Worm (Caenorhabditis elegans) whole organism, L1 larva: ENCODE data around the gene K01D12.1.
"Not testable (repeated sequence)": the region's sequence is repeated elsewhere in the genome, so short reads cannot be mapped to it uniquely, and the experiment has no call there.

Experiments
- Y116A8C.19 ChIP-seq: sonication (generic microtip); optimal IDR thresholded peaks from 2 replicates; lab custom pipeline; 2016; ENCODE audit warnings: missing compliant biosample characterization, missing genetic modification characterization, borderline replicate concordance
- aha-1 ChIP-seq: fragments of 150-350 bp; optimal IDR thresholded peaks from 2 replicates; lab custom pipeline; 2014; ENCODE audit warnings: missing biosample characterization, missing genetic modification characterization
- ceh-88 ChIP-seq: fragments of 200-800 bp; sonication (Bioruptor generic); IDR thresholded peaks from 2 replicates; pipeline ENCODE4 v1.3.6; 2022; ENCODE audit warnings: missing genetic modification characterization, missing compliant biosample characterization
- ceh-90 ChIP-seq: sonication (generic microtip); optimal IDR thresholded peaks from 2 replicates; lab custom pipeline; 2016; ENCODE audit warnings: missing genetic modification characterization, missing compliant biosample characterization
- dpl-1 ChIP-seq, 3 experiments: fragments of 150-350 bp in 2 of 3; sonication (generic microtip) in 1 of 3; optimal IDR thresholded peaks; 2 replicates each; lab custom pipeline; 2014 to 2017; ENCODE audit warnings: missing biosample characterization in 3 of 3, missing genetic modification characterization in 3 of 3, missing genetic modification reagents in 3 of 3
- dsc-1 ChIP-seq: sonication (generic microtip); optimal IDR thresholded peaks from 2 replicates; lab custom pipeline; 2016; ENCODE audit warnings: mild to moderate bottlenecking, missing genetic modification characterization, missing compliant biosample characterization
- efl-3 ChIP-seq: fragments of 200-800 bp; sonication (Bioruptor generic); optimal IDR thresholded peaks from 2 replicates; lab custom pipeline; 2018; ENCODE audit warnings: mild to moderate bottlenecking, missing genetic modification characterization, missing compliant biosample characterization
- egl-13 ChIP-seq: sonication (generic microtip); optimal IDR thresholded peaks from 2 replicates; lab custom pipeline; 2016; ENCODE audit warnings: missing genotype, missing genetic modification reagents, missing genetic modification characterization, missing compliant biosample characterization
- egl-27 ChIP-seq, 2 experiments: fragments of 150-350 bp in 1 of 2; sonication (generic microtip); optimal IDR thresholded peaks; 3 replicates each; lab custom pipeline; 2017 to 2018; ENCODE audit warnings: missing biosample characterization in 2 of 2, missing genetic modification characterization in 2 of 2, missing genetic modification reagents in 2 of 2
- elt-2 ChIP-seq: sonication (generic microtip); optimal IDR thresholded peaks from 2 replicates; lab custom pipeline; 2016; ENCODE audit warnings: missing genetic modification characterization, mild to moderate bottlenecking, inconsistent platforms, missing compliant biosample characterization, missing genetic modification reagents
- elt-3 ChIP-seq, 6 experiments: fragments of 150-350 bp in 1 of 6; sonication (generic microtip); optimal IDR thresholded peaks; 2 replicates each; lab custom pipeline; 2017 to 2018; ENCODE audit warnings: missing biosample characterization in 6 of 6, missing genetic modification characterization in 6 of 6, inconsistent platforms in 1 of 6
- ets-5 ChIP-seq: fragments of 200-800 bp; sonication (Bioruptor generic); IDR thresholded peaks from 2 replicates; pipeline ENCODE4 v1.3.6; 2022; ENCODE audit warnings: missing genetic modification characterization, missing compliant biosample characterization
- fos-1 ChIP-seq: fragments of 150-350 bp; optimal IDR thresholded peaks from 2 replicates; lab custom pipeline; 2014; ENCODE audit warnings: missing biosample characterization, missing genetic modification characterization
- hlh-17 ChIP-seq: fragments of 200-800 bp; sonication (Bioruptor generic); optimal IDR thresholded peaks from 2 replicates; lab custom pipeline; 2018; ENCODE audit warnings: missing genetic modification characterization, mild to moderate bottlenecking, missing compliant biosample characterization, moderate library complexity, borderline replicate concordance
- hlh-4 ChIP-seq: sonication (generic microtip); optimal IDR thresholded peaks from 2 replicates; lab custom pipeline; 2016; ENCODE audit warnings: mild to moderate bottlenecking, missing genetic modification characterization, missing compliant biosample characterization
- irx-1 ChIP-seq: sonication (generic microtip); optimal IDR thresholded peaks from 2 replicates; lab custom pipeline; 2016; ENCODE audit warnings: missing genetic modification characterization, missing compliant biosample characterization
- lin-13 ChIP-seq: fragments of 150-350 bp; optimal IDR thresholded peaks from 2 replicates; lab custom pipeline; 2014; ENCODE audit warnings: missing biosample characterization, missing genetic modification reagents, missing genetic modification characterization
- lin-15B ChIP-seq: fragments of 150-350 bp; sonication (generic microtip); optimal IDR thresholded peaks from 3 replicates; lab custom pipeline; 2014; ENCODE audit warnings: missing biosample characterization, missing genetic modification characterization
- lin-35 ChIP-seq, 2 experiments: fragments of 150-350 bp; optimal IDR thresholded peaks; 2 replicates each; lab custom pipeline; 2014; ENCODE audit warnings: missing biosample characterization in 2 of 2, missing genetic modification characterization in 2 of 2, missing genetic modification reagents in 2 of 2
- lin-39 ChIP-seq: fragments of 150-350 bp; optimal IDR thresholded peaks from 2 replicates; lab custom pipeline; 2014; ENCODE audit warnings: missing biosample characterization, missing genetic modification reagents, missing genetic modification characterization
- lsy-2 ChIP-seq, 2 experiments: fragments of 150-350 bp; optimal IDR thresholded peaks; 2 replicates each; lab custom pipeline; 2014; ENCODE audit warnings: missing biosample characterization in 2 of 2, missing genetic modification characterization in 2 of 2
- mab-9 ChIP-seq: fragments of 200-800 bp; sonication (Bioruptor generic); IDR thresholded peaks from 2 replicates; pipeline ENCODE4 v1.3.6; 2022; ENCODE audit warnings: missing genetic modification reagents, missing genetic modification characterization, missing compliant biosample characterization
- mdl-1 ChIP-seq, 2 experiments: fragments of 150-350 bp; optimal IDR thresholded peaks; 2 replicates each; lab custom pipeline; 2014 to 2017; ENCODE audit warnings: missing biosample characterization in 2 of 2, missing genetic modification characterization in 2 of 2, inconsistent platforms in 1 of 2
- nhr-11 ChIP-seq: fragments of 150-350 bp; optimal IDR thresholded peaks from 2 replicates; lab custom pipeline; 2014; ENCODE audit warnings: missing biosample characterization, missing genetic modification characterization
- nhr-12 ChIP-seq: sonication (generic microtip); optimal IDR thresholded peaks from 2 replicates; lab custom pipeline; 2017; ENCODE audit warnings: missing biosample characterization, missing genetic modification characterization
- nhr-19 ChIP-seq: fragments of 200-800 bp; sonication (Bioruptor generic); conservative IDR thresholded peaks from 2 replicates; pipeline ENCODE4 v1.3.6; 2022; ENCODE audit warnings: missing genetic modification characterization, missing compliant biosample characterization
- nhr-20 ChIP-seq: sonication (generic microtip); optimal IDR thresholded peaks from 2 replicates; lab custom pipeline; 2016; ENCODE audit warnings: mild to moderate bottlenecking, missing genetic modification characterization, missing compliant biosample characterization
- nhr-47 ChIP-seq: sonication (generic microtip); optimal IDR thresholded peaks from 2 replicates; lab custom pipeline; 2016; ENCODE audit warnings: mild to moderate bottlenecking, missing genetic modification characterization, moderate library complexity, missing compliant biosample characterization
- nhr-71 ChIP-seq: sonication (generic microtip); optimal IDR thresholded peaks from 2 replicates; lab custom pipeline; 2016; ENCODE audit warnings: mild to moderate bottlenecking, missing genetic modification characterization, moderate library complexity, missing compliant biosample characterization
- nhr-77 ChIP-seq: fragments of 150-350 bp; optimal IDR thresholded peaks from 2 replicates; lab custom pipeline; 2014; ENCODE audit warnings: missing biosample characterization, missing genetic modification characterization
- nhr-84 ChIP-seq: sonication (generic microtip); optimal IDR thresholded peaks from 2 replicates; lab custom pipeline; 2017; ENCODE audit warnings: missing biosample characterization, missing genetic modification characterization
- nhr-85 ChIP-seq: sonication (generic microtip); peaks from one replicate; lab custom pipeline; 2016; ENCODE audit warnings: missing genetic modification characterization, inconsistent platforms, missing compliant biosample characterization
- pax-3 ChIP-seq: fragments of 200-800 bp; sonication (Bioruptor generic); optimal IDR thresholded peaks from 2 replicates; lab custom pipeline; 2018; ENCODE audit warnings: mild to moderate bottlenecking, missing genetic modification characterization, moderate library complexity, missing compliant biosample characterization
- pqm-1 ChIP-seq: sonication (generic microtip); optimal IDR thresholded peaks from 3 replicates; lab custom pipeline; 2017; ENCODE audit warnings: missing biosample characterization, missing genetic modification characterization
- tbx-2 ChIP-seq: sonication (generic microtip); optimal IDR thresholded peaks from 2 replicates; lab custom pipeline; 2016; ENCODE audit warnings: missing genetic modification characterization, missing compliant biosample characterization
- unc-130 ChIP-seq: fragments of 150-350 bp; optimal IDR thresholded peaks from 2 replicates; lab custom pipeline; 2017; ENCODE audit warnings: missing biosample characterization, missing genetic modification characterization, inconsistent platforms
- vab-15 ChIP-seq: sonication (generic microtip); optimal IDR thresholded peaks from 2 replicates; lab custom pipeline; 2017; ENCODE audit warnings: missing genotype, mild to moderate bottlenecking, missing genetic modification characterization, missing compliant biosample characterization
- zag-1 ChIP-seq: fragments of 150-350 bp; optimal IDR thresholded peaks from 2 replicates; lab custom pipeline; 2014; ENCODE audit warnings: missing biosample characterization, missing genetic modification characterization
- ztf-11 ChIP-seq, 2 experiments: sonication (generic microtip); optimal IDR thresholded peaks; 2 replicates each; lab custom pipeline; 2016 to 2017; ENCODE audit warnings: missing genetic modification characterization in 2 of 2, missing biosample characterization in 1 of 2, missing compliant biosample characterization in 1 of 2
- ztf-4 ChIP-seq: fragments of 150-350 bp; optimal IDR thresholded peaks from 2 replicates; lab custom pipeline; 2014; ENCODE audit warnings: missing biosample characterization, missing genetic modification characterization

The K01D12.1 gene

DNA sequence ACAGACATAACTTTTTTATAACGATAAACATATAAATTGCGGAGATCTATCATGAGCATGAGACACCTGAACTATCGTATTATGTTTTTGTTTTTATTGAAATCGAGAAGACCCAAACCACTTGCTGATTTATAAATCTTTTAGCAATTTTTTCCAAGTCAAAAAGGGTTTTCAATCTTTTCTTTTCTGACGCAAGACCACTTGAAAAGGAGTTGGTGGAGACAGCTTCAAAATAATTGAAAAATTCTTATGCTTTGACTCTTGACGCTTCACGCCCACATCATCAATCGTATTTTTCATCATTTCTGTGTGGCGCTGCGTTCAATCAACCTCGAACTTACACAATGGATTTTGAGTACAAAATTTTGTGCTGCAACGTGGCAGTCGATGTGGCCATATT, 6.0 kb upstream of the K01D12.1 start, which contains the start of gene F23H12.7:
Gene F23H12.7 (plus strand): TSS at position 301 of the 400 bp plus-strand sequence.
- TF ChIP-seq hlh-17 (GFP tag; lab: Kevin White, UChicago) = no peak
- TF ChIP-seq ztf-11 (tag; optimal IDR thresholded peaks at IDR 0.05; lab: Kevin White, UChicago) = no peak
- TF ChIP-seq nhr-11 (tag; lab: Kevin White, UChicago) = no peak
- TF ChIP-seq nhr-77 (tag; lab: Kevin White, UChicago) = no peak
- TF ChIP-seq mdl-1 (tag; optimal IDR thresholded peaks at IDR 0.05; lab: Kevin White, UChicago) = no peak
- TF ChIP-seq nhr-19 = no peak
- TF ChIP-seq nhr-47 (tag; lab: Kevin White, UChicago) = no peak
- TF ChIP-seq fos-1 = no peak
- TF ChIP-seq elt-3 (tag; optimal IDR thresholded peaks at IDR 0.05; lab: Kevin White, UChicago) = no peak
- TF ChIP-seq ceh-90 = no peak
- TF ChIP-seq nhr-20 = no peak
- no peak for TF ChIP-seq lin-15B (tag; lab: Kevin White, UChicago)
- TF ChIP-seq egl-13 (tag; lab: Kevin White, UChicago) = no peak
- no peak for TF ChIP-seq pqm-1
- no peak for TF ChIP-seq zag-1 (tag; lab: Kevin White, UChicago)
- no peak for TF ChIP-seq dsc-1 (tag; lab: Kevin White, UChicago)
- no peak for TF ChIP-seq nhr-71 (tag; lab: Kevin White, UChicago)
- no peak for TF ChIP-seq ztf-4

DNA sequence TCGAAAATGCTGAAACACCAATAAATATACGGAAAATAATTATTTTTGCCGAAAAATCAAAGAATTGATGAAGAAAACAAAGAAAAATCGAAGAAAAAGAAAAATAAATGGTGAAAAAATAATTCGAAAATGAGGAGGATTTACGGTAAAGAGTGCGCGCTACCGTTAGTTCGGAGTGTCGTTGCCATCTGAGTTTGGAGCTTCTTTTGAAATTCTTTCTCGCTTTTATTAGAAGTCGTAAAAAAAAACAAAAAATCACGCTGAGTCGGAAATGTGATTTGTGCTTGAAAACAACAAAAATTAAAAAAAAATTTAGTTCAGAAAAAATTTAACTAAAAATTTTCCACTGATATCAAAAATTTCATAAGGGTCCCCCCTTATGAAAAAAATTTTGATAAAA, 3.1 kb upstream of the K01D12.1 start, which contains the start of gene F23H12.10:
Gene F23H12.10 (minus strand): TSS at position 12 of the 400 bp plus-strand sequence.
- not testable (repeated sequence) for TF ChIP-seq unc-130 (tag; lab: Kevin White, UChicago); ztf-4; elt-2 (tag; lab: Kevin White, UChicago)

DNA sequence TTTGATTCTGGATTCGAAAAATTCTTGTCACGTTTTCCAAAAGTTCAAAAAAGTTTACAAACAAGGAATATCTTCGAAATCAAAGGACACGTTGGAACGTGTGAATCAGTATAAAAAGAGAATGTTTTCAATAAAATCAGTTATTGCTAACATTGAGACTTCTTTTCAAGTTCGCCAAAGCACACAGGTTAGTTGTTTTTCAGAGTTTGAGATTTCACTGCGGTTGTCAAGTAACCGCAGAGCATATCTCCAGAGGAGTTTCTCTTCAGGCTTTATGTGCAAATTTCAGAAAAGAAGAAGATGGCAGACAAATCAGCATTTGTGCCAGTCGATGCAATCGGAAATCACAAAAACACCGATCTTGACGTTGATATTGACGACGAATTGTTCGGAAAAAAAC, 8.8 kb downstream of the K01D12.1 start, which contains the start of gene K01D12.15:
Gene K01D12.15 (plus strand): TSS at position 301 of the 400 bp plus-strand sequence.
- TF ChIP-seq hlh-17 (GFP tag; lab: Kevin White, UChicago) = no peak
- TF ChIP-seq tbx-2 = no peak
- TF ChIP-seq nhr-20 = no peak
- TF ChIP-seq Y116A8C.19 (tag; lab: Kevin White, UChicago) = no peak
- TF ChIP-seq lin-35 (GFP tag; optimal IDR thresholded peaks at IDR 0.05; lab: Kevin White, UChicago) = no peak
- no peak for TF ChIP-seq nhr-84 (tag; lab: Kevin White, UChicago)
- no peak for TF ChIP-seq irx-1 (tag; lab: Kevin White, UChicago)
- TF ChIP-seq lin-15B (tag; lab: Kevin White, UChicago) = no peak
- no peak for TF ChIP-seq dsc-1 (tag; lab: Kevin White, UChicago)
- TF ChIP-seq nhr-85 = no peak
- TF ChIP-seq lin-13 = no peak
- TF ChIP-seq lin-39 = no peak
- no peak for TF ChIP-seq zag-1 (tag; lab: Kevin White, UChicago)
- TF ChIP-seq ztf-4 = no peak
- no peak for TF ChIP-seq egl-27 (tag; optimal IDR thresholded peaks at IDR 0.05; lab: Kevin White, UChicago)

DNA sequence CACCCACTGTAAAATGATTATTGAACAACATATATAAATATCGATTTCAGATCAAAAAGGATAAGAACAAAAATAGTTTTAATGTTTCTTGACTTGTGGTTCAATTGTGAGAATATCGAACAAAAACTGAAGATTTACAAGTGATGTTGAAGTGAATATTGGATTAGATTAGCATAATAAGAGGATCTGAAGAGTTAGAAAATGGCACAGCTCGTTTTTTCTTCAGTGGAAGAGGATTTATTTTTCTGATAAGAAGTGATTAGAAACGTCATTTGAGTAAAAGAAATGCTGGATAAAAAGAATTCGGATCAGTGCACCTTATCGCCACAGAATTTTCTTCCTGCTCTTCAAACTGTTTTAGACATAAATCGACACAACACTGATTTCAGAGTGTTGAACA, 18.3 kb downstream of the K01D12.1 start, which contains the start of gene twk-14:
Gene twk-14 (minus strand): TSS at position 8 of the 400 bp plus-strand sequence.
- no peak for TF ChIP-seq lsy-2 (tag; optimal IDR thresholded peaks at IDR 0.05; lab: Kevin White, UChicago)
- no peak for TF ChIP-seq unc-130 (tag; lab: Kevin White, UChicago)
- no peak for TF ChIP-seq lin-15B (tag; lab: Kevin White, UChicago)
- TF ChIP-seq aha-1 (tag; lab: Kevin White, UChicago) = no peak
- peak; percentile 9 for TF ChIP-seq egl-13 (tag; lab: Kevin White, UChicago)
- TF ChIP-seq nhr-12 (tag; lab: Kevin White, UChicago) = no peak
- no peak for TF ChIP-seq ztf-11 (tag; optimal IDR thresholded peaks at IDR 0.05; lab: Kevin White, UChicago)
- no peak for TF ChIP-seq ets-5 (GFP tag; lab: Robert Waterston, UW)
- TF ChIP-seq hlh-4 (tag; lab: Kevin White, UChicago) = no peak
- TF ChIP-seq nhr-71 (tag; lab: Kevin White, UChicago) = no peak
- TF ChIP-seq lin-35 (GFP tag; optimal IDR thresholded peaks at IDR 0.05; lab: Kevin White, UChicago) = no peak
- no peak for TF ChIP-seq efl-3 (GFP tag; lab: Kevin White, UChicago)
- no peak for TF ChIP-seq vab-15
- no peak for TF ChIP-seq ceh-88 (GFP tag; lab: Robert Waterston, UW)
- TF ChIP-seq nhr-85 = no peak
- no peak for TF ChIP-seq mab-9 (GFP tag; lab: Robert Waterston, UW)
- TF ChIP-seq dsc-1 (tag; lab: Kevin White, UChicago) = peak; percentile 90
- peak; percentile 48 for TF ChIP-seq pax-3
- no peak for TF ChIP-seq dpl-1 (GFP tag; optimal IDR thresholded peaks at IDR 0.05; lab: Kevin White, UChicago)
